Worm (Caenorhabditis elegans) whole organism, L1 larva: Measurements from ENCODE around the gene R02F2.4.

Experiments used
- C04F5.9 ChIP-seq: sonication (generic microtip); optimal IDR thresholded peaks from 2 replicates; lab custom pipeline; 2016; ENCODE audit warnings: missing genetic modification characterization, missing compliant biosample characterization
- alr-1 ChIP-seq: fragments of 200-800 bp; sonication (Bioruptor generic); optimal IDR thresholded peaks from 2 replicates; lab custom pipeline; 2018; ENCODE audit warnings: borderline replicate concordance, mild to moderate bottlenecking, missing genetic modification characterization, missing compliant biosample characterization
- dpl-1 ChIP-seq, 3 experiments: fragments of 150-350 bp in 2 of 3; sonication (generic microtip) in 1 of 3; optimal IDR thresholded peaks; 2 replicates each; lab custom pipeline; 2014 to 2017; ENCODE audit warnings: missing biosample characterization in 3 of 3, missing genetic modification characterization in 3 of 3, missing genetic modification reagents in 3 of 3
- efl-1 ChIP-seq, 4 experiments: fragments of 150-350 bp; optimal IDR thresholded peaks in 3 of 4; peaks in 1 of 4; 1 replicate in 1 of 4; 2 replicates in 3 of 4; lab custom pipeline; 2014; ENCODE audit warnings: missing biosample characterization in 2 of 4, missing genetic modification characterization in 2 of 4, missing genetic modification reagents in 2 of 4
- efl-3 ChIP-seq: fragments of 200-800 bp; sonication (Bioruptor generic); optimal IDR thresholded peaks from 2 replicates; lab custom pipeline; 2018; ENCODE audit warnings: mild to moderate bottlenecking, missing genetic modification characterization, missing compliant biosample characterization
- egl-27 ChIP-seq, 2 experiments: fragments of 150-350 bp in 1 of 2; sonication (generic microtip); optimal IDR thresholded peaks; 3 replicates each; lab custom pipeline; 2017 to 2018; ENCODE audit warnings: missing biosample characterization in 2 of 2, missing genetic modification characterization in 2 of 2, missing genetic modification reagents in 2 of 2
- elt-3 ChIP-seq, 6 experiments: fragments of 150-350 bp in 1 of 6; sonication (generic microtip); optimal IDR thresholded peaks; 2 replicates each; lab custom pipeline; 2017 to 2018; ENCODE audit warnings: missing biosample characterization in 6 of 6, missing genetic modification characterization in 6 of 6, inconsistent platforms in 1 of 6
- fkh-8 ChIP-seq: sonication (generic microtip); optimal IDR thresholded peaks from 2 replicates; lab custom pipeline; 2016; ENCODE audit warnings: mild to moderate bottlenecking, missing genetic modification characterization, missing compliant biosample characterization
- hlh-4 ChIP-seq: sonication (generic microtip); optimal IDR thresholded peaks from 2 replicates; lab custom pipeline; 2016; ENCODE audit warnings: mild to moderate bottlenecking, missing genetic modification characterization, missing compliant biosample characterization
- hpl-2 ChIP-seq: fragments of 150-350 bp; optimal IDR thresholded peaks from 2 replicates; lab custom pipeline; 2014; ENCODE audit warnings: missing biosample characterization, missing genetic modification reagents, missing genetic modification characterization
- irx-1 ChIP-seq: sonication (generic microtip); optimal IDR thresholded peaks from 2 replicates; lab custom pipeline; 2016; ENCODE audit warnings: missing genetic modification characterization, missing compliant biosample characterization
- isw-1 ChIP-seq: fragments of 200-800 bp; sonication (Bioruptor generic); IDR thresholded peaks from 2 replicates; pipeline ENCODE4 v1.3.6; 2022; ENCODE audit warnings: missing genetic modification characterization, missing compliant biosample characterization
- jun-1 ChIP-seq: fragments of 150-350 bp; optimal IDR thresholded peaks from 2 replicates; lab custom pipeline; 2014; ENCODE audit warnings: missing biosample characterization, missing genetic modification reagents, missing genetic modification characterization
- lin-14 ChIP-seq: fragments of 200-800 bp; sonication (Bioruptor generic); optimal IDR thresholded peaks from 2 replicates; lab custom pipeline; 2018; ENCODE audit warnings: mild to moderate bottlenecking, missing genetic modification characterization, moderate library complexity, missing compliant biosample characterization
- lin-15B ChIP-seq: fragments of 150-350 bp; sonication (generic microtip); optimal IDR thresholded peaks from 3 replicates; lab custom pipeline; 2014; ENCODE audit warnings: missing biosample characterization, missing genetic modification characterization
- lin-35 ChIP-seq, 2 experiments: fragments of 150-350 bp; optimal IDR thresholded peaks; 2 replicates each; lab custom pipeline; 2014; ENCODE audit warnings: missing biosample characterization in 2 of 2, missing genetic modification characterization in 2 of 2, missing genetic modification reagents in 2 of 2
- lin-39 ChIP-seq: fragments of 150-350 bp; optimal IDR thresholded peaks from 2 replicates; lab custom pipeline; 2014; ENCODE audit warnings: missing biosample characterization, missing genetic modification reagents, missing genetic modification characterization
- lir-3 ChIP-seq: sonication (generic microtip); optimal IDR thresholded peaks from 2 replicates; lab custom pipeline; 2016; ENCODE audit warnings: mild to moderate bottlenecking, missing genetic modification characterization, moderate library complexity, missing compliant biosample characterization; ENCODE audit not compliant: poor library complexity
- lsy-2 ChIP-seq, 2 experiments: fragments of 150-350 bp; optimal IDR thresholded peaks; 2 replicates each; lab custom pipeline; 2014; ENCODE audit warnings: missing biosample characterization in 2 of 2, missing genetic modification characterization in 2 of 2
- mab-9 ChIP-seq: fragments of 200-800 bp; sonication (Bioruptor generic); IDR thresholded peaks from 2 replicates; pipeline ENCODE4 v1.3.6; 2022; ENCODE audit warnings: missing genetic modification reagents, missing genetic modification characterization, missing compliant biosample characterization
- mef-2 ChIP-seq: fragments of 150-350 bp; optimal IDR thresholded peaks from 2 replicates; lab custom pipeline; 2014; ENCODE audit warnings: missing biosample characterization, missing genetic modification characterization
- mep-1 ChIP-seq: fragments of 150-350 bp; optimal IDR thresholded peaks from 2 replicates; lab custom pipeline; 2014; ENCODE audit warnings: missing biosample characterization, missing genetic modification characterization
- nhr-19 ChIP-seq: fragments of 200-800 bp; sonication (Bioruptor generic); conservative IDR thresholded peaks from 2 replicates; pipeline ENCODE4 v1.3.6; 2022; ENCODE audit warnings: missing genetic modification characterization, missing compliant biosample characterization
- nhr-20 ChIP-seq: sonication (generic microtip); optimal IDR thresholded peaks from 2 replicates; lab custom pipeline; 2016; ENCODE audit warnings: mild to moderate bottlenecking, missing genetic modification characterization, missing compliant biosample characterization
- nhr-28 ChIP-seq: fragments of 150-350 bp; optimal IDR thresholded peaks from 2 replicates; lab custom pipeline; 2014; ENCODE audit warnings: missing biosample characterization, missing genetic modification characterization
- nhr-47 ChIP-seq: sonication (generic microtip); optimal IDR thresholded peaks from 2 replicates; lab custom pipeline; 2016; ENCODE audit warnings: mild to moderate bottlenecking, missing genetic modification characterization, moderate library complexity, missing compliant biosample characterization
- nhr-71 ChIP-seq: sonication (generic microtip); optimal IDR thresholded peaks from 2 replicates; lab custom pipeline; 2016; ENCODE audit warnings: mild to moderate bottlenecking, missing genetic modification characterization, moderate library complexity, missing compliant biosample characterization
- nhr-84 ChIP-seq: sonication (generic microtip); optimal IDR thresholded peaks from 2 replicates; lab custom pipeline; 2017; ENCODE audit warnings: missing biosample characterization, missing genetic modification characterization
- nhr-85 ChIP-seq: sonication (generic microtip); peaks from one replicate; lab custom pipeline; 2016; ENCODE audit warnings: missing genetic modification characterization, inconsistent platforms, missing compliant biosample characterization
- nhr-90 ChIP-seq: sonication (generic microtip); optimal IDR thresholded peaks from 2 replicates; lab custom pipeline; 2016; ENCODE audit warnings: mild to moderate bottlenecking, missing genetic modification characterization, missing compliant biosample characterization; ENCODE audit not compliant: poor library complexity
- pqm-1 ChIP-seq: sonication (generic microtip); optimal IDR thresholded peaks from 3 replicates; lab custom pipeline; 2017; ENCODE audit warnings: missing biosample characterization, missing genetic modification characterization
- rnt-1 ChIP-seq: sonication (generic microtip); optimal IDR thresholded peaks from 2 replicates; lab custom pipeline; 2016; ENCODE audit warnings: mild to moderate bottlenecking, missing genetic modification characterization, moderate library complexity, missing compliant biosample characterization
- skn-1 ChIP-seq: fragments of 150-350 bp; optimal IDR thresholded peaks from 2 replicates; lab custom pipeline; 2014; ENCODE audit warnings: missing biosample characterization, missing genetic modification characterization
- snpc-4 ChIP-seq: fragments of 150-350 bp; optimal IDR thresholded peaks from 2 replicates; lab custom pipeline; 2014; ENCODE audit warnings: missing biosample characterization, missing genetic modification characterization
- swsn-7 ChIP-seq: sonication (generic microtip); optimal IDR thresholded peaks from 2 replicates; lab custom pipeline; 2016; ENCODE audit warnings: missing genetic modification characterization, missing compliant biosample characterization
- tbx-2 ChIP-seq: sonication (generic microtip); optimal IDR thresholded peaks from 2 replicates; lab custom pipeline; 2016; ENCODE audit warnings: missing genetic modification characterization, missing compliant biosample characterization
- unc-86 ChIP-seq: sonication (generic microtip); optimal IDR thresholded peaks from 2 replicates; lab custom pipeline; 2016; ENCODE audit warnings: missing genetic modification characterization, missing compliant biosample characterization
- xbp-1 ChIP-seq: sonication (generic microtip); optimal IDR thresholded peaks from 2 replicates; lab custom pipeline; 2016; ENCODE audit warnings: missing genetic modification characterization, missing compliant biosample characterization
- zip-4 ChIP-seq: fragments of 200-800 bp; sonication (Bioruptor generic); optimal IDR thresholded peaks from 2 replicates; lab custom pipeline; 2018; ENCODE audit warnings: mild to moderate bottlenecking, missing genetic modification characterization, moderate library complexity, missing compliant biosample characterization
- ztf-4 ChIP-seq: fragments of 150-350 bp; optimal IDR thresholded peaks from 2 replicates; lab custom pipeline; 2014; ENCODE audit warnings: missing biosample characterization, missing genetic modification characterization

The R02F2.4 gene

DNA sequence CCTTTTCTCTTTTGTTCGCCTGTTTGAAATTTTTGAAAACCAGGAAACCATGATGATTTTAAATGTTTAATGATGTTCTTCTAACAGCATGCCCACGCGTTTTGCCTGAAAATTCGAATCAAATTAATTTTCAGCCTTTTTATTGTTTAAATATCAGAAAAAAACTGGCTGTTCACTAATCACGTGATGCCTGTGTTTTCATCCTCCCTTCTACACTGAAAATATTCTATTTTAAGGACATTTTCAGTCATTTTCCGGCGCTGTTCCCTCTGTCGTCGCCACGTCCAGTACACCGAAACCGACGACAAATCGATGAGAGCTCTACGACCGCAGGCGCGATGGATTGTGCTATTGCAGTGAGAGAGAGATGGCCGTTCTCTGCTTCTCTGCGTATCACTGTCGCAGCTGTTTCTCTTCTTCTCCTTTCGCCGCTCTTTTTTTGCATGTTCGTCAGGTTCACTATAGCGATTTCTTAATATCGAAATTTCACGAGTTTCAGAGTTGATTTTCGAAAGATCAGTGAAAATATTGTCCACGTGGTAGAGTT lies 34.3 kb upstream of the R02F2.4 start, which contains the start of gene F48E8.8 (continued):
- TF ChIP-seq egl-27 (tag; optimal IDR thresholded peaks at IDR 0.05; lab: Kevin White, UChicago) (no peak), skn-1 (tag; lab: Kevin White, UChicago) (peak; percentile 55), elt-3 (tag; optimal IDR thresholded peaks at IDR 0.05; lab: Kevin White, UChicago) (no peak), mep-1 (tag; lab: Kevin White, UChicago) (peak; percentile 30), hpl-2 (GFP tag; lab: Kevin White, UChicago) (no peak), jun-1 (tag; lab: Kevin White, UChicago) (peak; percentile 3), alr-1 (tag; lab: Kevin White, UChicago) (no peak), lsy-2 (tag; optimal IDR thresholded peaks at IDR 0.05; lab: Kevin White, UChicago) (peak; percentile 73 to 85), nhr-20 (tag; lab: Kevin White, UChicago) (peak; percentile 50), tbx-2 (tag; lab: Kevin White, UChicago) (peak; percentile 81), lin-35 (GFP tag; optimal IDR thresholded peaks at IDR 0.05; lab: Kevin White, UChicago) (peak; percentile 65 to 69), lin-14 (GFP tag; lab: Kevin White, UChicago) (peak; percentile 80), unc-86 (peak; percentile 15), nhr-90 (tag; lab: Kevin White, UChicago) (no peak), C04F5.9 (tag; lab: Kevin White, UChicago) (no peak), nhr-28 (tag; lab: Kevin White, UChicago) (no peak), pqm-1 (tag; lab: Kevin White, UChicago) (no peak), lin-15B (tag; lab: Kevin White, UChicago) (peak; percentile 19), rnt-1 (tag; lab: Kevin White, UChicago) (peak; percentile 83), nhr-84 (tag; lab: Kevin White, UChicago) (no peak), lin-39 (no peak), mef-2 (tag; lab: Kevin White, UChicago) (no peak), zip-4 (GFP tag; lab: Kevin White, UChicago) (no peak), nhr-71 (peak; percentile 74), nhr-47 (tag; lab: Kevin White, UChicago) (peak; percentile 69), lir-3 (no peak), isw-1 (GFP tag; lab: Robert Waterston, UW) (peak; percentile 33), nhr-19 (GFP tag; lab: Robert Waterston, UW) (0 out of 2 replicates have a peak, but pooled peaks have one; percentile 36), mab-9 (GFP tag; lab: Robert Waterston, UW) (peak; percentile 81), irx-1 (tag; lab: Kevin White, UChicago) (no peak), swsn-7 (tag; lab: Kevin White, UChicago) (peak; percentile 56), fkh-8 (tag; lab: Kevin White, UChicago) (peak; percentile 67), nhr-85 (peak; percentile 70), efl-3 (GFP tag; lab: Kevin White, UChicago) (no peak)

DNA sequence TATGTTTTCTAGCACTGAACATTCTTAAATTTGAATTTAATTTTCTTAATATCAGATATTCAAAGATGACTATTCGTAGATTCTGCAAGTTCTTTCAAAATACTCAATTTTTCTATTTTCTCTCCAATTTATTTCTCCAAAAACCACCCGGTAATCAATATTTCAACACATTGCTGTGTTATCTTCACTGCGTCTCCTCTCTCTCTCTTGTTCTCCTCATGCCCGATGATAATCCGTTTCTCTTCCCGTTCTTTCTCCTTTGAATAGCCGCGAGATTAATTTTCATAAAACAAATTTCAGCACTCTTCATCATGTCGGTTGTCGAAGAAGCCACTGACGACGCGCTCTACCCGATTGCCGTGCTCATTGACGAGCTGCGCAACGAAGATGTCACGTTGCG lies 33.7 kb upstream of the R02F2.4 start, which contains the start of gene paa-1:
Gene paa-1, plus strand, starts transcription at position 301 of the 400 bp plus-strand sequence.
- TF ChIP-seq hlh-4 (tag; lab: Kevin White, UChicago) (no peak), efl-1 (optimal IDR thresholded peaks at IDR 0.05; lab: Kevin White, UChicago) (no peak), efl-1 (GFP tag; optimal IDR thresholded peaks at IDR 0.05 in 1 of 2; lab: Kevin White, UChicago) (peak in 1 of 2 experiments; percentile 35), xbp-1 (tag; lab: Kevin White, UChicago) (no peak), snpc-4 (tag; lab: Kevin White, UChicago) (no peak), lsy-2 (tag; optimal IDR thresholded peaks at IDR 0.05; lab: Kevin White, UChicago) (no peak), rnt-1 (tag; lab: Kevin White, UChicago) (no peak), dpl-1 (GFP tag; optimal IDR thresholded peaks at IDR 0.05; lab: Kevin White, UChicago) (no peak), skn-1 (tag; lab: Kevin White, UChicago) (no peak), ztf-4 (tag; lab: Kevin White, UChicago) (no peak)
- TF ChIP-seq, all 84 proteins: peak for 1
